Fruit fly (Drosophila melanogaster) whole organism, prepupa: Measurements from ENCODE around the gene S6k.
A peak's percentile ranks its signal among the peaks of the same experiment; 100 is the strongest.

Experiments used
- Blimp-1 ChIP-seq: fragments of 200-800 bp; sonication (Bioruptor generic); optimal IDR thresholded peaks from 3 replicates; lab custom pipeline; 2017; ENCODE audit warnings: missing biosample characterization, missing genetic modification characterization, mild to moderate bottlenecking, moderate library complexity, missing genetic modification reagents
- CG10631 ChIP-seq: fragments of 200-800 bp; sonication (Bioruptor generic); optimal IDR thresholded peaks from 2 replicates; lab custom pipeline; 2016; ENCODE audit warnings: missing biosample characterization, missing genetic modification characterization
- CG11294 ChIP-seq: fragments of 200-800 bp; sonication (Bioruptor generic); IDR thresholded peaks from 2 replicates; pipeline ENCODE4 v1.3.6; 2022; ENCODE audit warnings: missing biosample characterization, missing genetic modification characterization
- CG11902 ChIP-seq: fragments of 200-800 bp; sonication (Bioruptor generic); optimal IDR thresholded peaks from 3 replicates; lab custom pipeline; 2016; ENCODE audit warnings: missing biosample characterization, missing genetic modification characterization
- CG15336 ChIP-seq: fragments of 200-800 bp; sonication (Bioruptor generic); IDR thresholded peaks from 2 replicates; pipeline ENCODE4 v1.3.6; 2022; ENCODE audit warnings: missing biosample characterization, missing genetic modification characterization
- CG1621 ChIP-seq: fragments of 200-800 bp; sonication (Bioruptor generic); optimal IDR thresholded peaks from 3 replicates; lab custom pipeline; 2018; ENCODE audit warnings: missing biosample characterization, mild to moderate bottlenecking, missing genetic modification characterization
- CG3032 ChIP-seq: fragments of 200-800 bp; optimal IDR thresholded peaks from 2 replicates; lab custom pipeline; 2019; ENCODE audit warnings: missing biosample characterization, mild to moderate bottlenecking, missing genetic modification characterization, moderate library complexity
- CG32006 ChIP-seq: fragments of 200-800 bp; sonication (Bioruptor generic); optimal IDR thresholded peaks from 3 replicates; lab custom pipeline; 2017; ENCODE audit warnings: missing biosample characterization, mild to moderate bottlenecking, missing genetic modification characterization
- CG34406 ChIP-seq: fragments of 200-800 bp; sonication (Bioruptor generic); optimal IDR thresholded peaks from 3 replicates; lab custom pipeline; 2016; ENCODE audit warnings: missing biosample characterization, missing genetic modification characterization
- CG4318 ChIP-seq: fragments of 200-800 bp; sonication (Bioruptor generic); optimal IDR thresholded peaks from 3 replicates; lab custom pipeline; 2017; ENCODE audit warnings: missing biosample characterization, mild to moderate bottlenecking, missing genetic modification characterization
- CG6163 ChIP-seq: fragments of 200-800 bp; sonication (Bioruptor generic); IDR thresholded peaks from 3 replicates; pipeline ENCODE4 v1.3.6; 2022; ENCODE audit warnings: missing biosample characterization, missing genetic modification characterization
- CG6276 ChIP-seq: fragments of 200-800 bp; sonication (Bioruptor generic); optimal IDR thresholded peaks from 2 replicates; lab custom pipeline; 2017; ENCODE audit warnings: missing biosample characterization, mild to moderate bottlenecking, missing genetic modification characterization
- CG6792 ChIP-seq: fragments of 200-800 bp; sonication (Bioruptor generic); optimal IDR thresholded peaks from 3 replicates; lab custom pipeline; 2016; ENCODE audit warnings: missing biosample characterization, missing genetic modification characterization
- CG6808 ChIP-seq: fragments of 200-800 bp; sonication (Bioruptor generic); optimal IDR thresholded peaks from 3 replicates; lab custom pipeline; 2017; ENCODE audit warnings: missing biosample characterization, missing genetic modification characterization, mild to moderate bottlenecking, moderate library complexity, missing genetic modification reagents
- CG6854 ChIP-seq: fragments of 200-800 bp; sonication (Bioruptor generic); optimal IDR thresholded peaks from 2 replicates; lab custom pipeline; 2017; ENCODE audit warnings: missing biosample characterization, mild to moderate bottlenecking, missing genetic modification characterization
- CG7368 ChIP-seq: fragments of 200-800 bp; sonication (Bioruptor generic); optimal IDR thresholded peaks from 3 replicates; lab custom pipeline; 2016; ENCODE audit warnings: missing biosample characterization, missing genetic modification characterization
- CG8119 ChIP-seq: fragments of 200-800 bp; sonication (Bioruptor generic); IDR thresholded peaks from 3 replicates; pipeline ENCODE4 v1.3.6; 2022; ENCODE audit warnings: missing biosample characterization, missing genetic modification characterization
- CG8632 ChIP-seq: fragments of 200-800 bp; sonication (Bioruptor generic); optimal IDR thresholded peaks from 3 replicates; lab custom pipeline; 2016; ENCODE audit warnings: missing biosample characterization, missing genetic modification characterization
- CG9139 ChIP-seq: fragments of 200-800 bp; sonication (Bioruptor generic); optimal IDR thresholded peaks from 3 replicates; lab custom pipeline; 2017; ENCODE audit warnings: missing biosample characterization, mild to moderate bottlenecking, missing genetic modification characterization
- Eip75B ChIP-seq: fragments of 200-800 bp; sonication (Bioruptor generic); optimal IDR thresholded peaks from 3 replicates; lab custom pipeline; 2016; ENCODE audit warnings: missing biosample characterization, missing genetic modification characterization
- Eip78C ChIP-seq: fragments of 200-800 bp; sonication (Bioruptor generic); peaks from one replicate; lab custom pipeline; 2016; ENCODE audit warnings: missing biosample characterization, missing genetic modification characterization
- Eip93F ChIP-seq: fragments of 200-800 bp; sonication (Bioruptor generic); optimal IDR thresholded peaks from 2 replicates; lab custom pipeline; 2016; ENCODE audit warnings: missing biosample characterization, mild to moderate bottlenecking, missing genetic modification characterization
- Gug ChIP-seq: fragments of 200-800 bp; sonication (Bioruptor generic); IDR thresholded peaks from 2 replicates; pipeline ENCODE4 v1.3.6; 2022; ENCODE audit warnings: missing biosample characterization, missing genetic modification characterization
- Hr38 ChIP-seq: sonication (Bioruptor generic); optimal IDR thresholded peaks from 2 replicates; lab custom pipeline; 2016; ENCODE audit warnings: missing biosample characterization, missing genetic modification characterization
- Hr39 ChIP-seq: fragments of 200-800 bp; sonication (Bioruptor generic); optimal IDR thresholded peaks from 2 replicates; lab custom pipeline; 2016; ENCODE audit warnings: missing biosample characterization, missing genetic modification characterization
- Hr4 ChIP-seq: fragments of 200-800 bp; sonication (Bioruptor generic); optimal IDR thresholded peaks from 3 replicates; lab custom pipeline; 2016; ENCODE audit warnings: missing biosample characterization, missing genetic modification characterization
- OdsH ChIP-seq: fragments of 200-800 bp; sonication (Bioruptor generic); optimal IDR thresholded peaks from 3 replicates; lab custom pipeline; 2016; ENCODE audit warnings: missing biosample characterization, missing genetic modification characterization
- Sox14 ChIP-seq: fragments of 200-800 bp; sonication (Bioruptor generic); optimal IDR thresholded peaks from 3 replicates; lab custom pipeline; 2016; ENCODE audit warnings: missing biosample characterization, missing genetic modification characterization
- acj6 ChIP-seq: fragments of 200-800 bp; sonication (Bioruptor generic); optimal IDR thresholded peaks from 3 replicates; lab custom pipeline; 2016; ENCODE audit warnings: missing biosample characterization, missing genetic modification characterization
- cyc ChIP-seq: fragments of 200-800 bp; sonication (Bioruptor generic); optimal IDR thresholded peaks from 3 replicates; lab custom pipeline; 2016; ENCODE audit warnings: missing biosample characterization, missing genetic modification characterization
- dac ChIP-seq: fragments of 200-800 bp; sonication (Bioruptor generic); optimal IDR thresholded peaks from 2 replicates; lab custom pipeline; 2017; ENCODE audit warnings: missing biosample characterization, mild to moderate bottlenecking, missing genetic modification characterization
- eg ChIP-seq: fragments of 200-800 bp; sonication (Bioruptor generic); IDR thresholded peaks from 3 replicates; pipeline ENCODE4 v1.3.6; 2022; ENCODE audit warnings: missing biosample characterization, missing genetic modification characterization
- esn ChIP-seq: fragments of 200-800 bp; sonication (Bioruptor generic); optimal IDR thresholded peaks from 2 replicates; lab custom pipeline; 2016; ENCODE audit warnings: missing biosample characterization, mild to moderate bottlenecking, missing genetic modification characterization, moderate library complexity
- fd59A ChIP-seq: fragments of 200-800 bp; sonication (Bioruptor generic); optimal IDR thresholded peaks from 2 replicates; lab custom pipeline; 2017; ENCODE audit warnings: missing biosample characterization, mild to moderate bottlenecking, missing genetic modification characterization, missing genetic modification reagents
- fd85E ChIP-seq: fragments of 200-800 bp; sonication (Bioruptor generic); optimal IDR thresholded peaks from 3 replicates; lab custom pipeline; 2016; ENCODE audit warnings: missing biosample characterization, missing genetic modification characterization
- fkh ChIP-seq: fragments of 200-800 bp; sonication (Bioruptor generic); optimal IDR thresholded peaks from 3 replicates; lab custom pipeline; 2017; ENCODE audit warnings: missing biosample characterization, mild to moderate bottlenecking, missing genetic modification characterization, moderate library complexity
- net ChIP-seq: fragments of 200-800 bp; sonication (Bioruptor generic); optimal IDR thresholded peaks from 3 replicates; lab custom pipeline; 2016; ENCODE audit warnings: missing biosample characterization, missing genetic modification characterization
- pdm3 ChIP-seq: fragments of 200-800 bp; sonication (Bioruptor generic); optimal IDR thresholded peaks from 3 replicates; lab custom pipeline; 2016; ENCODE audit warnings: missing biosample characterization, missing genetic modification characterization
- salr ChIP-seq, 2 experiments: fragments of 200-800 bp; sonication (Bioruptor generic); optimal IDR thresholded peaks; 3 replicates each; lab custom pipeline; 2016 to 2018; ENCODE audit warnings: missing biosample characterization in 2 of 2, missing genetic modification characterization in 2 of 2, mild to moderate bottlenecking in 1 of 2
- spab ChIP-seq: fragments of 200-800 bp; sonication (Bioruptor generic); optimal IDR thresholded peaks from 2 replicates; lab custom pipeline; 2017; ENCODE audit warnings: missing biosample characterization, mild to moderate bottlenecking, missing genetic modification characterization, missing genetic modification reagents
- ss ChIP-seq, 2 experiments: fragments of 200-800 bp; sonication (Bioruptor generic); optimal IDR thresholded peaks; 2 replicates in 1 of 2; 3 replicates in 1 of 2; lab custom pipeline; 2017 to 2018; ENCODE audit warnings: mild to moderate bottlenecking in 2 of 2, missing biosample characterization in 2 of 2, missing genetic modification characterization in 2 of 2, moderate library complexity in 1 of 2
- svp ChIP-seq: fragments of 200-800 bp; sonication (Bioruptor generic); peaks from one replicate; lab custom pipeline; 2016; ENCODE audit warnings: missing biosample characterization, missing genetic modification characterization
- topi ChIP-seq: fragments of 200-800 bp; sonication (Bioruptor generic); optimal IDR thresholded peaks from 3 replicates; lab custom pipeline; 2016; ENCODE audit warnings: missing biosample characterization, missing genetic modification characterization
- vri ChIP-seq: fragments of 200-800 bp; sonication (Bioruptor generic); optimal IDR thresholded peaks from 3 replicates; lab custom pipeline; 2016; ENCODE audit warnings: missing biosample characterization, mild to moderate bottlenecking, missing genetic modification characterization

The S6k gene

DNA sequence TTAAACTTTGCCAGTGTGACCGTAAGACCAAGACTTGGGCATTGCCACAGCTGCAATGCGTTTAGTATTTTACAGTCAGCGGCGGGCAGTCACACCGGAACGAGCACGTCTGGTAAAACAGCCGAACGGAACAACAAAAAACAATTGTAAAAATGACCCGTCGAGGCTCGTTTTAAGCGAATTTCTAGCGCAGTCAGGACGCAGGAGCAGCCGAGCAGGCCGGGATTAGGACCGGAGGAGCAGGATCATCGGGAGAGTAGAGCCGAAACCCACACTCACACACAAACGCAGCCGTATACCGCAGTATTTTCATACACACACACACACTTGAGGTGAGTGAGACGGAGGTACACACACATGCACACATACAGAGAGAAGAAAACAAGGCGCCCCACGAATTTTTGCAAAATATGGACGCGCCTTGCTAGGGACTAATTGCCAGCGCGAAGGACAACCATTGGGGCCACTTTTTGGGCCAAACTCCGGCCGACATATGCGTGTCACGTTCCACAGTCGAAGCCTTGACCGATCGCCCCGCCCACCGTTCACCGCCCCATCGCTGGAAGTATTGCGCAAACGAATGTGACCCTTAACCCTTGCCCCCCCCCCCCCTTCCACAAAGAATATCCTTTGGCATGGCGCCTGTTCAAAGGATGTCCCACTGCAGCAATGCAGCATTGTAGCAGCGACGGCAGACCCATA is 57.7 kb downstream of the S6k start, which contains the start of gene Usp47:
Usp47 (plus strand) TSS at position 71 of the 702 bp plus-strand sequence.
- no peak for TF ChIP-seq CG4318 (GFP tag; lab: Kevin White, UChicago)
- no peak for TF ChIP-seq CG6163 (GFP tag; lab: Robert Waterston, UW)
- TF ChIP-seq CG1621 (tag; lab: Kevin White, UChicago): peak; percentile 33
- no peak for TF ChIP-seq CG15336 (GFP tag; lab: Robert Waterston, UW)
- TF ChIP-seq Sox14: peak; percentile 26
- TF ChIP-seq Eip78C (GFP tag; lab: Kevin White, UChicago): peak; percentile 54
- TF ChIP-seq Hr38 (GFP tag; lab: Kevin White, UChicago): no peak
- peak; percentile 27 for TF ChIP-seq net (GFP tag; lab: Kevin White, UChicago)
- no peak for TF ChIP-seq Hr39 (GFP tag; lab: Kevin White, UChicago)
- 0 out of 3 replicates have a peak, but pooled peaks have one; percentile 38 for TF ChIP-seq CG8119 (GFP tag; lab: Robert Waterston, UW)
- no peak for TF ChIP-seq dac (GFP tag; lab: Kevin White, UChicago)
- peak; percentile 51 for TF ChIP-seq vri (GFP tag; lab: Kevin White, UChicago)
- peak; percentile 14 for TF ChIP-seq CG6854 (GFP tag; lab: Kevin White, UChicago)
- no peak for TF ChIP-seq CG34406 (GFP tag; lab: Kevin White, UChicago)
- peak; percentile 43 to 53 for TF ChIP-seq ss (GFP tag; optimal IDR thresholded peaks at IDR 0.05; lab: Kevin White, UChicago)
- no peak for TF ChIP-seq Eip93F (GFP tag; lab: Kevin White, UChicago)
- no peak for TF ChIP-seq spab (GFP tag; lab: Kevin White, UChicago)
- TF ChIP-seq CG10631 (GFP tag; lab: Kevin White, UChicago): no peak
- no peak for TF ChIP-seq CG6792 (GFP tag; lab: Kevin White, UChicago)
- peak; percentile 38 for TF ChIP-seq CG6808 (GFP tag; lab: Kevin White, UChicago)
- no peak for TF ChIP-seq CG32006 (GFP tag; lab: Kevin White, UChicago)
- no peak for TF ChIP-seq CG11902 (GFP tag; lab: Kevin White, UChicago)
- TF ChIP-seq svp (GFP tag; lab: Kevin White, UChicago): no peak
- TF ChIP-seq fd59A (GFP tag; lab: Kevin White, UChicago): no peak
- TF ChIP-seq fd85E: no peak

DNA sequence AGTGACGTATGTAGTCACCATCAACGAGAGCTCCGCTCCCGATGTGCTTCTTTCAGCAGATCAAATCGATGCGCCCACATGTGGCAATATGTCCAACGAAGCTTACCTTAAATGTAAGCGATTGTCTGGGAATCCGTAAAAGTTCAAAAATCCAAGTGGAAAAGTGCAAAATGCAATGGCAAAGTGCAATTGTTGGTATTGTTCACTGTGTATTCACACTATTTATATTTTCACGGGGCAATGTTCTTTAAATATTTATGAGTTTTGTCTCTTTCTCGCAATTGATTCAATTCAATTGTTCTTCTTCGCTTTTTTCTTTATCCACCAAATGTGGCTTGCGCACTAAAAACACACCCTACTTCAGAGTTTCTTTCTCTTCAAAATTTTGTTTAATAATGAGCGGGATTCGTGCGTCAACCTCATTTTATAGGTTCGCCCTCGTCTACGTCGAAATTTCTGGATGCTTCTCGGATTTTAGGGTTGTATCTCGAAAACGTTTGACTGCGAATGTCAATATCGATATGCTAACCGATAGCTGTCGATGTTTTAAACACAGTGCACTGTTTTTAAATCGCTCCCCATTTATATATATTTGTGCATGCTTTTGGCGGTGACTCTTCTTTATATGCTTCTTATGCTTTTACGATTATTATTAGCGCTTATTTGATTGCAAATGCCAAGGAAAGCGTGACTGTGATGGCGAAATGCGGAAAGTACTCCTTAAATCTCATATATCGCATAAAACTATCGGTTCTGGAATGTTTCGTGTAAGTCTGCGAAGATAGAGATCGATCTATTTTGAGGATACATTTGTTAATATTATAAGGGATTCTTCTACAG is 58.8 kb downstream of the S6k start, which contains the start of gene DnaJ-1:
DnaJ-1 (minus strand) TSS at position 450 of the 840 bp plus-strand sequence.
- TF ChIP-seq salr (GFP tag; optimal IDR thresholded peaks at IDR 0.05; lab: Kevin White, UChicago): no peak
- TF ChIP-seq CG34406 (GFP tag; lab: Kevin White, UChicago): no peak
- no peak for TF ChIP-seq acj6 (GFP tag; lab: Kevin White, UChicago)
- peak; percentile 38 for TF ChIP-seq topi (GFP tag; lab: Kevin White, UChicago)
- no peak for TF ChIP-seq Hr39 (GFP tag; lab: Kevin White, UChicago)
- TF ChIP-seq CG6792 (GFP tag; lab: Kevin White, UChicago): peak; percentile 18
- peak; percentile 33; the same call in 1 of the 3 replicates for TF ChIP-seq eg (GFP tag; lab: Robert Waterston, UW)
- peak; percentile 83 for TF ChIP-seq Eip78C (GFP tag; lab: Kevin White, UChicago)
- peak; percentile 55 for TF ChIP-seq CG6808 (GFP tag; lab: Kevin White, UChicago)
- TF ChIP-seq CG15336 (GFP tag; lab: Robert Waterston, UW): no peak
- no peak for TF ChIP-seq CG6276 (GFP tag; lab: Kevin White, UChicago)
- TF ChIP-seq Blimp-1 (GFP tag; lab: Kevin White, UChicago): no peak
- TF ChIP-seq vri (GFP tag; lab: Kevin White, UChicago): peak; percentile 64
- no peak for TF ChIP-seq CG11294 (GFP tag; lab: Robert Waterston, UW)
- TF ChIP-seq pdm3: no peak
- no peak for TF ChIP-seq cyc
- no peak for TF ChIP-seq CG3032 (tag; lab: Kevin White, UChicago)
- TF ChIP-seq CG9139 (GFP tag; lab: Kevin White, UChicago): peak; percentile 52
- no peak for TF ChIP-seq CG8632
- TF ChIP-seq fkh (GFP tag; lab: Kevin White, UChicago): peak; percentile 31
- TF ChIP-seq svp (GFP tag; lab: Kevin White, UChicago): peak; percentile 75
- no peak for TF ChIP-seq CG7368
- TF ChIP-seq CG6163 (GFP tag; lab: Robert Waterston, UW): no peak
- peak; percentile 36 for TF ChIP-seq Eip75B (GFP tag; lab: Kevin White, UChicago)
- no peak for TF ChIP-seq Hr4 (GFP tag; lab: Kevin White, UChicago)
- TF ChIP-seq CG8119 (GFP tag; lab: Robert Waterston, UW): no peak
- TF ChIP-seq Eip93F (GFP tag; lab: Kevin White, UChicago): no peak
- peak; percentile 82 for TF ChIP-seq CG6854 (GFP tag; lab: Kevin White, UChicago)
- TF ChIP-seq esn: peak; percentile 29
- no peak for TF ChIP-seq OdsH (GFP tag; lab: Kevin White, UChicago)
- no peak for TF ChIP-seq dac (GFP tag; lab: Kevin White, UChicago)
- no peak for TF ChIP-seq Hr38 (GFP tag; lab: Kevin White, UChicago)
- TF ChIP-seq CG4318 (GFP tag; lab: Kevin White, UChicago): no peak
- TF ChIP-seq Gug: no peak
- no peak for TF ChIP-seq fd59A (GFP tag; lab: Kevin White, UChicago)
